Fruit fly (Drosophila melanogaster) whole organism, embryonic: ENCODE measurements around the gene CG13667.

Source experiments
- BtbVII ChIP-seq: fragments of 200-800 bp; sonication (Bioruptor generic); optimal IDR thresholded peaks from 3 replicates; lab custom pipeline; 2017; ENCODE audit warnings: missing biosample characterization, mild to moderate bottlenecking, missing genetic modification characterization
- Bteb2 ChIP-seq: fragments of 200-800 bp; sonication (Bioruptor generic); optimal IDR thresholded peaks from 2 replicates; lab custom pipeline; 2016; ENCODE audit warnings: missing biosample characterization, missing genetic modification characterization
- CG10321 ChIP-seq: fragments of 200-800 bp; sonication (Bioruptor generic); IDR thresholded peaks from 2 replicates; pipeline ENCODE4 v1.3.6; 2022; ENCODE audit warnings: missing biosample characterization, missing genetic modification characterization
- CG10959 ChIP-seq: fragments of 200-800 bp; sonication (Bioruptor generic); IDR thresholded peaks from 2 replicates; pipeline ENCODE4 v1.3.6; 2022; ENCODE audit warnings: missing biosample characterization, missing genetic modification characterization
- CG12104 ChIP-seq: fragments of 200-800 bp; sonication (Bioruptor generic); optimal IDR thresholded peaks from 3 replicates; lab custom pipeline; 2016; ENCODE audit warnings: missing biosample characterization, missing genetic modification characterization
- CG12155 ChIP-seq: fragments of 200-800 bp; sonication (Bioruptor generic); optimal IDR thresholded peaks from 3 replicates; lab custom pipeline; 2016; ENCODE audit warnings: missing biosample characterization, missing genetic modification characterization
- CG13624 ChIP-seq: fragments of 200-800 bp; sonication (Bioruptor generic); optimal IDR thresholded peaks from 2 replicates; lab custom pipeline; 2016; ENCODE audit warnings: missing biosample characterization, missing genetic modification characterization
- CG14710 ChIP-seq: fragments of 200-800 bp; sonication (Bioruptor generic); optimal IDR thresholded peaks from 3 replicates; lab custom pipeline; 2019; ENCODE audit warnings: missing biosample characterization, mild to moderate bottlenecking, missing genetic modification characterization, moderate library complexity
- CG15011 ChIP-seq: fragments of 200-800 bp; sonication (Bioruptor generic); optimal IDR thresholded peaks from 3 replicates; lab custom pipeline; 2018; ENCODE audit warnings: missing biosample characterization, mild to moderate bottlenecking, missing genetic modification characterization
- CG17328 ChIP-seq: fragments of 200-800 bp; sonication (Bioruptor generic); IDR thresholded peaks from 2 replicates; pipeline ENCODE4 v1.3.6; 2022; ENCODE audit warnings: missing biosample characterization, missing genetic modification characterization
- CG18599 ChIP-seq: fragments of 200-800 bp; sonication (Bioruptor generic); optimal IDR thresholded peaks from 3 replicates; lab custom pipeline; 2017; ENCODE audit warnings: missing biosample characterization, missing genetic modification characterization, mild to moderate bottlenecking, moderate library complexity, missing genetic modification reagents
- CG2120 ChIP-seq: fragments of 200-800 bp; sonication (Bioruptor generic); optimal IDR thresholded peaks from 3 replicates; lab custom pipeline; 2016; ENCODE audit warnings: missing biosample characterization, missing genetic modification characterization
- CG31365 ChIP-seq: fragments of 200-800 bp; sonication (Bioruptor generic); optimal IDR thresholded peaks from 2 replicates; lab custom pipeline; 2018; ENCODE audit warnings: missing biosample characterization, mild to moderate bottlenecking, missing genetic modification characterization
- CG3163 ChIP-seq: fragments of 200-800 bp; sonication (Bioruptor generic); optimal IDR thresholded peaks from 3 replicates; lab custom pipeline; 2016; ENCODE audit warnings: missing biosample characterization, missing genetic modification characterization
- CG3726 ChIP-seq: fragments of 200-800 bp; sonication (Bioruptor generic); IDR thresholded peaks from 3 replicates; pipeline ENCODE4, ENCODE4 v1.3.6; 2022; ENCODE audit warnings: missing biosample characterization, missing genetic modification characterization
- CG4360 ChIP-seq: fragments of 200-800 bp; sonication (Bioruptor generic); IDR thresholded peaks from 2 replicates; pipeline ENCODE4 v1.3.6; 2022; ENCODE audit warnings: missing biosample characterization, missing genetic modification characterization
- CG4617 ChIP-seq: fragments of 200-800 bp; sonication (Bioruptor generic); optimal IDR thresholded peaks from 3 replicates; lab custom pipeline; 2016; ENCODE audit warnings: missing biosample characterization, missing genetic modification characterization, borderline replicate concordance
- CG6175 ChIP-seq: fragments of 200-800 bp; sonication (Bioruptor generic); IDR thresholded peaks from 3 replicates; pipeline ENCODE4 v1.3.6; 2022; ENCODE audit warnings: missing biosample characterization, missing genetic modification characterization
- CG6654 ChIP-seq: fragments of 200-800 bp; sonication (Bioruptor generic); optimal IDR thresholded peaks from 2 replicates; lab custom pipeline; 2017; ENCODE audit warnings: missing biosample characterization, mild to moderate bottlenecking, missing genetic modification characterization
- CG9817 ChIP-seq: fragments of 200-800 bp; sonication (Bioruptor generic); optimal IDR thresholded peaks from 2 replicates; lab custom pipeline; 2018; ENCODE audit warnings: missing biosample characterization, mild to moderate bottlenecking, missing genetic modification characterization, moderate library complexity
- CrebB ChIP-seq: fragments of 200-800 bp; sonication (Bioruptor generic); optimal IDR thresholded peaks from 3 replicates; lab custom pipeline; 2018; ENCODE audit warnings: missing biosample characterization, mild to moderate bottlenecking, missing genetic modification characterization
- D ChIP-seq, 2 experiments: fragments of 200-800 bp in 1 of 2; fragments of >200 bp in 1 of 2; sonication (Bioruptor generic) in 1 of 2; optimal IDR thresholded peaks; 2 replicates in 1 of 2; 3 replicates in 1 of 2; lab custom pipeline; 2017; ENCODE audit warnings: mild to moderate bottlenecking in 1 of 2, missing biosample characterization in 1 of 2, missing genetic modification characterization in 1 of 2, missing genetic modification reagents in 1 of 2
- Dfd ChIP-seq, 2 experiments: fragments of >200 bp; optimal IDR thresholded peaks; 2 replicates each; lab custom pipeline; 2017; ENCODE audit warnings: missing biosample characterization in 2 of 2, missing genetic modification characterization in 2 of 2
- Dll ChIP-seq: fragments of 200-800 bp; sonication (Bioruptor generic); IDR thresholded peaks from 4 replicates; pipeline ENCODE4 v1.3.6; 2022; ENCODE audit warnings: missing biosample characterization, missing genetic modification characterization; ENCODE audit not compliant: partially characterized antibody
- Eip74EF ChIP-seq, 2 experiments: fragments of 200-800 bp in 1 of 2; fragments of >200 bp in 1 of 2; sonication (Bioruptor generic) in 1 of 2; optimal IDR thresholded peaks; 2 replicates each; lab custom pipeline; 2017 to 2019; ENCODE audit warnings: missing biosample characterization in 2 of 2, missing genetic modification characterization in 2 of 2, mild to moderate bottlenecking in 1 of 2, moderate library complexity in 1 of 2
- HLH4C ChIP-seq: fragments of 200-800 bp; sonication (Bioruptor generic); IDR thresholded peaks from 3 replicates; pipeline ENCODE4 v1.3.6; 2022; ENCODE audit warnings: missing biosample characterization, missing genetic modification characterization; ENCODE audit not compliant: partially characterized antibody
- Hr51 ChIP-seq, 2 experiments: fragments of 200-800 bp; sonication (Bioruptor generic); optimal IDR thresholded peaks; 2 replicates in 1 of 2; 3 replicates in 1 of 2; lab custom pipeline; 2016 to 2018; ENCODE audit warnings: missing biosample characterization in 2 of 2, missing genetic modification characterization in 2 of 2, mild to moderate bottlenecking in 1 of 2, moderate library complexity in 1 of 2
- Meics ChIP-seq: fragments of 200-800 bp; sonication (Bioruptor generic); optimal IDR thresholded peaks from 2 replicates; lab custom pipeline; 2017; ENCODE audit warnings: missing biosample characterization, mild to moderate bottlenecking, missing genetic modification characterization
- Myb ChIP-seq: fragments of 200-800 bp; sonication (Bioruptor generic); optimal IDR thresholded peaks from 2 replicates; lab custom pipeline; 2016; ENCODE audit warnings: missing biosample characterization, missing genetic modification characterization
- Xrp1 ChIP-seq: fragments of 200-800 bp; sonication (Bioruptor generic); IDR thresholded peaks from 2 replicates; pipeline ENCODE4 v1.3.6; 2022; ENCODE audit warnings: missing biosample characterization, missing genetic modification characterization
- amos ChIP-seq: fragments of 200-800 bp; sonication (Bioruptor generic); IDR thresholded peaks from 2 replicates; pipeline ENCODE4 v1.3.6; 2022; ENCODE audit warnings: missing biosample characterization, missing genetic modification characterization; ENCODE audit not compliant: partially characterized antibody
- ara ChIP-seq: fragments of 200-800 bp; sonication (Bioruptor generic); IDR thresholded peaks from 2 replicates; pipeline ENCODE4 v1.3.6; 2022; ENCODE audit warnings: missing biosample characterization, missing genetic modification characterization
- caup ChIP-seq: fragments of 200-800 bp; sonication (Bioruptor generic); optimal IDR thresholded peaks from 3 replicates; lab custom pipeline; 2017; ENCODE audit warnings: missing biosample characterization, mild to moderate bottlenecking, missing genetic modification characterization, moderate library complexity; ENCODE audit not compliant: severe bottlenecking
- chm ChIP-seq: fragments of 200-800 bp; sonication (Bioruptor generic); IDR thresholded peaks from 2 replicates; pipeline ENCODE4 v1.3.6; 2022; ENCODE audit warnings: missing biosample characterization, missing genetic modification characterization
- disco-r ChIP-seq: fragments of 200-800 bp; sonication (Bioruptor generic); optimal IDR thresholded peaks from 2 replicates; lab custom pipeline; 2016; ENCODE audit warnings: missing biosample characterization, missing genetic modification characterization
- dysf ChIP-seq: fragments of 200-800 bp; sonication (Bioruptor generic); IDR thresholded peaks from 3 replicates; pipeline ENCODE4 v1.3.6; 2022; ENCODE audit warnings: missing biosample characterization, missing genetic modification characterization
- fd3F ChIP-seq: fragments of 200-800 bp; sonication (Bioruptor generic); optimal IDR thresholded peaks from 2 replicates; lab custom pipeline; 2018; ENCODE audit warnings: missing biosample characterization, mild to moderate bottlenecking, missing genetic modification characterization, moderate library complexity
- gt ChIP-seq: fragments of 200-800 bp; sonication (Bioruptor generic); IDR thresholded peaks from 2 replicates; pipeline ENCODE4 v1.3.6; 2022; ENCODE audit warnings: missing biosample characterization, missing genetic modification characterization
- ind ChIP-seq: fragments of 200-800 bp; sonication (Bioruptor generic); optimal IDR thresholded peaks from 3 replicates; lab custom pipeline; 2016; ENCODE audit warnings: missing biosample characterization, missing genetic modification characterization
- knrl ChIP-seq: fragments of 200-800 bp; sonication (Bioruptor generic); IDR thresholded peaks from 3 replicates; pipeline ENCODE4 v1.3.6; 2022; ENCODE audit warnings: missing biosample characterization, missing genetic modification characterization; ENCODE audit not compliant: partially characterized antibody
- luna ChIP-seq: fragments of 200-800 bp; sonication (Bioruptor generic); optimal IDR thresholded peaks from 2 replicates; lab custom pipeline; 2016; ENCODE audit warnings: missing biosample characterization, missing genetic modification characterization
- nmo ChIP-seq: fragments of 200-800 bp; sonication (Bioruptor generic); optimal IDR thresholded peaks from 2 replicates; lab custom pipeline; 2018; ENCODE audit warnings: missing biosample characterization, mild to moderate bottlenecking, missing genetic modification characterization, moderate library complexity
- pho ChIP-seq: fragments of 200-800 bp; sonication (Bioruptor generic); optimal IDR thresholded peaks from 2 replicates; lab custom pipeline; 2016; ENCODE audit warnings: missing biosample characterization, missing genetic modification characterization
- scrt ChIP-seq: fragments of 200-800 bp; sonication (Bioruptor generic); optimal IDR thresholded peaks from 2 replicates; lab custom pipeline; 2018; ENCODE audit warnings: missing biosample characterization, mild to moderate bottlenecking, missing genetic modification characterization, moderate library complexity
- sens ChIP-seq: fragments of 200-800 bp; sonication (Bioruptor generic); peaks from one replicate; lab custom pipeline; 2016; ENCODE audit warnings: missing biosample characterization, missing genetic modification characterization
- tll ChIP-seq, 2 experiments: fragments of 200-800 bp in 1 of 2; fragments of >200 bp in 1 of 2; sonication (Bioruptor generic) in 1 of 2; optimal IDR thresholded peaks; 2 replicates each; lab custom pipeline; 2017 to 2019; ENCODE audit warnings: missing biosample characterization in 2 of 2, missing genetic modification characterization in 2 of 2, mild to moderate bottlenecking in 1 of 2, moderate library complexity in 1 of 2
- trem ChIP-seq: fragments of 200-800 bp; optimal IDR thresholded peaks from 3 replicates; lab custom pipeline; 2019; ENCODE audit warnings: missing biosample characterization, mild to moderate bottlenecking, missing genetic modification characterization, moderate library complexity
- wdn ChIP-seq: fragments of 200-800 bp; sonication (Bioruptor generic); IDR thresholded peaks from 2 replicates; pipeline ENCODE4 v1.3.6; 2022; ENCODE audit warnings: missing biosample characterization, missing genetic modification characterization

The CG13667 gene

dm6 chr3L:8398763-8399445 is 6.3 kb upstream of the CG13667 start (continued):
- TF ChIP-seq CG3726, result no peak
- TF ChIP-seq Dll (GFP tag; lab: Robert Waterston, UW), result no peak
- TF ChIP-seq CG15011 (GFP tag; lab: Kevin White, UChicago), result no peak
- no peak for TF ChIP-seq fd3F (GFP tag; lab: Kevin White, UChicago)
- no peak for TF ChIP-seq wdn (GFP tag; lab: Robert Waterston, UW)
- no peak for TF ChIP-seq Meics (GFP tag; lab: Kevin White, UChicago)
- TF ChIP-seq CG6654, result no peak
- peak; percentile 83 for TF ChIP-seq sens
- TF ChIP-seq CG18599, result no peak
- no peak for TF ChIP-seq CG4360 (GFP tag; lab: Robert Waterston, UW)
- 0 out of 2 replicates have a peak, but pooled peaks have one; percentile 16 for TF ChIP-seq CG17328 (GFP tag; lab: Robert Waterston, UW)
- TF ChIP-seq ind, result peak; percentile 56
- no peak for TF ChIP-seq amos (GFP tag; lab: Robert Waterston, UW)
- no peak for TF ChIP-seq Dfd (GFP tag; optimal IDR thresholded peaks at IDR 0.05; lab: Kevin White, UChicago)
- no peak for TF ChIP-seq chm (GFP tag; lab: Robert Waterston, UW)
- TF ChIP-seq CG12155 (GFP tag; lab: Kevin White, UChicago), result peak; percentile 14
- TF ChIP-seq CG31365 (tag; lab: Kevin White, UChicago), result no peak
- no peak for TF ChIP-seq pho (GFP tag; lab: Kevin White, UChicago)
- TF ChIP-seq CG6175 (GFP tag; lab: Robert Waterston, UW), result no peak
- TF ChIP-seq CG9817 (tag; lab: Kevin White, UChicago), result no peak
- peak; percentile 41 for TF ChIP-seq CG2120 (GFP tag; lab: Kevin White, UChicago)
- no peak for TF ChIP-seq knrl (GFP tag; lab: Robert Waterston, UW)
- no peak for TF ChIP-seq disco-r (GFP tag; lab: Kevin White, UChicago)
- TF ChIP-seq nmo (GFP tag; lab: Kevin White, UChicago), result peak; percentile 16
- peak; percentile 64; the same call in 1 of the 2 replicates for TF ChIP-seq Xrp1 (GFP tag; lab: Robert Waterston, UW)
- peak; percentile 6 for TF ChIP-seq CG14710 (tag; lab: Kevin White, UChicago)
- no peak for TF ChIP-seq CG3163 (GFP tag; lab: Kevin White, UChicago)
- TF ChIP-seq dysf (GFP tag; lab: Robert Waterston, UW), result 0 out of 3 replicates have a peak, but pooled peaks have one; percentile 6
- no peak for TF ChIP-seq CG12104 (GFP tag; lab: Kevin White, UChicago)
- TF ChIP-seq BtbVII (GFP tag; lab: Kevin White, UChicago), result no peak
- TF ChIP-seq CG10321 (GFP tag; lab: Robert Waterston, UW), result no peak
- no peak for TF ChIP-seq CrebB (tag; lab: Kevin White, UChicago)
- no peak for TF ChIP-seq scrt (GFP tag; lab: Kevin White, UChicago)
- TF ChIP-seq gt (GFP tag; lab: Robert Waterston, UW), result no peak
- TF ChIP-seq Eip74EF (GFP tag; optimal IDR thresholded peaks at IDR 0.05; lab: Kevin White, UChicago), result no peak
- TF ChIP-seq D (optimal IDR thresholded peaks at IDR 0.05; lab: Kevin White, UChicago), result no peak
- no peak for TF ChIP-seq D (GFP tag; optimal IDR thresholded peaks at IDR 0.05; lab: Kevin White, UChicago)
- TF ChIP-seq caup (GFP tag; lab: Kevin White, UChicago), result no peak
- TF ChIP-seq tll (GFP tag; optimal IDR thresholded peaks at IDR 0.05; lab: Kevin White, UChicago), result no peak
- TF ChIP-seq Hr51 (GFP tag; optimal IDR thresholded peaks at IDR 0.05; lab: Kevin White, UChicago), result no peak
- no peak for TF ChIP-seq CG13624 (GFP tag; lab: Kevin White, UChicago)
- peak; percentile 50; the same call in 1 of the 3 replicates for TF ChIP-seq HLH4C (GFP tag; lab: Robert Waterston, UW)
- no peak for TF ChIP-seq CG4617 (GFP tag; lab: Kevin White, UChicago)
- 0 out of 2 replicates have a peak, but pooled peaks have one; percentile 22 for TF ChIP-seq CG10959 (GFP tag; lab: Robert Waterston, UW)
- no peak for TF ChIP-seq luna (GFP tag; lab: Kevin White, UChicago)
- no peak for TF ChIP-seq Bteb2 (GFP tag; lab: Kevin White, UChicago)
- TF ChIP-seq Myb, result no peak
- no peak for TF ChIP-seq trem (tag; lab: Kevin White, UChicago)
- no peak; the same call in 1 of the 2 replicates for TF ChIP-seq ara (GFP tag; lab: Robert Waterston, UW)
